Worm (Caenorhabditis elegans) whole organism, L3 larva: ENCODE measurements around the gene bec-1.

ENCODE experiments used
- R02D3.7 ChIP-seq: fragments of 150-350 bp; optimal IDR thresholded peaks from 2 replicates; lab custom pipeline; 2014; ENCODE audit warnings: missing biosample characterization, missing genetic modification characterization
- aly-2 ChIP-seq: fragments of 150-350 bp; optimal IDR thresholded peaks from 2 replicates; lab custom pipeline; 2014; ENCODE audit warnings: missing biosample characterization, missing genetic modification characterization
- ama-1 ChIP-seq: fragments of 150-350 bp; optimal IDR thresholded peaks from 2 replicates; lab custom pipeline; 2018
- ceh-16 ChIP-seq: sonication (generic microtip); optimal IDR thresholded peaks from 2 replicates; lab custom pipeline; 2017; ENCODE audit warnings: missing biosample characterization, missing genetic modification characterization
- ceh-28 ChIP-seq: fragments of 150-350 bp; optimal IDR thresholded peaks from 2 replicates; lab custom pipeline; 2014; ENCODE audit warnings: missing biosample characterization, missing genetic modification reagents, missing genetic modification characterization
- ceh-82 ChIP-seq: fragments of 150-350 bp; optimal IDR thresholded peaks from 2 replicates; lab custom pipeline; 2014; ENCODE audit warnings: missing biosample characterization, missing genetic modification characterization
- ceh-9 ChIP-seq: sonication (generic microtip); optimal IDR thresholded peaks from 2 replicates; lab custom pipeline; 2018; ENCODE audit warnings: missing biosample characterization, missing genetic modification characterization
- daf-12 ChIP-seq: fragments of 150-350 bp; optimal IDR thresholded peaks from 2 replicates; lab custom pipeline; 2014; ENCODE audit warnings: missing biosample characterization, missing genetic modification reagents, missing genetic modification characterization
- egl-27 ChIP-seq: sonication (generic microtip); optimal IDR thresholded peaks from 4 replicates; lab custom pipeline; 2017; ENCODE audit warnings: missing biosample characterization, missing genetic modification reagents, missing genetic modification characterization
- elt-1 ChIP-seq: fragments of 150-350 bp; optimal IDR thresholded peaks from 2 replicates; lab custom pipeline; 2014; ENCODE audit warnings: missing biosample characterization, missing genetic modification characterization
- elt-2 ChIP-seq: sonication (generic microtip); optimal IDR thresholded peaks from 2 replicates; lab custom pipeline; 2016; ENCODE audit warnings: missing genetic modification reagents, mild to moderate bottlenecking, missing genetic modification characterization, missing compliant biosample characterization
- eor-1 ChIP-seq, 2 experiments: fragments of 150-350 bp; optimal IDR thresholded peaks; 2 replicates each; lab custom pipeline; 2014 to 2018; ENCODE audit warnings: missing biosample characterization in 2 of 2, missing genetic modification characterization in 2 of 2
- fkh-10 ChIP-seq: sonication (generic microtip); optimal IDR thresholded peaks from 2 replicates; lab custom pipeline; 2017; ENCODE audit warnings: missing biosample characterization, missing genetic modification reagents, missing genetic modification characterization
- fkh-2 ChIP-seq: fragments of 150-350 bp; optimal IDR thresholded peaks from 2 replicates; lab custom pipeline; 2014; ENCODE audit warnings: missing biosample characterization, missing genetic modification reagents, missing genetic modification characterization
- fos-1 ChIP-seq: fragments of 150-350 bp; optimal IDR thresholded peaks from 2 replicates; lab custom pipeline; 2014; ENCODE audit warnings: missing biosample characterization, missing genetic modification characterization
- hmg-11 ChIP-seq: sonication (generic microtip); optimal IDR thresholded peaks from 2 replicates; lab custom pipeline; 2016; ENCODE audit warnings: missing genetic modification characterization, missing compliant biosample characterization
- jun-1 ChIP-seq: fragments of 150-350 bp; optimal IDR thresholded peaks from 2 replicates; lab custom pipeline; 2014; ENCODE audit warnings: missing biosample characterization, missing genetic modification reagents, missing genetic modification characterization
- lin-15B ChIP-seq: fragments of 150-350 bp; optimal IDR thresholded peaks from 2 replicates; lab custom pipeline; 2014; ENCODE audit warnings: missing biosample characterization, missing genetic modification characterization
- lin-39 ChIP-seq: fragments of 150-350 bp; optimal IDR thresholded peaks from 2 replicates; lab custom pipeline; 2018; ENCODE audit warnings: missing biosample characterization, missing genetic modification reagents, missing genetic modification characterization
- lsy-12 ChIP-seq: sonication (generic microtip); optimal IDR thresholded peaks from 2 replicates; lab custom pipeline; 2016; ENCODE audit warnings: mild to moderate bottlenecking, missing genetic modification characterization, missing compliant biosample characterization
- nfya-1 ChIP-seq: sonication (generic microtip); optimal IDR thresholded peaks from 2 replicates; lab custom pipeline; 2017; ENCODE audit warnings: missing genetic modification characterization, mild to moderate bottlenecking, missing compliant biosample characterization, antibody characterized with exemption, moderate library complexity; ENCODE audit not compliant: insufficient read depth
- nhr-23 ChIP-seq: fragments of 150-350 bp; optimal IDR thresholded peaks from 2 replicates; lab custom pipeline; 2014; ENCODE audit warnings: missing biosample characterization, missing genetic modification reagents, missing genetic modification characterization
- nhr-237 ChIP-seq: fragments of 150-350 bp; optimal IDR thresholded peaks from 2 replicates; lab custom pipeline; 2014; ENCODE audit warnings: missing biosample characterization, missing genetic modification characterization
- nhr-25 ChIP-seq: sonication (generic microtip); optimal IDR thresholded peaks from 2 replicates; lab custom pipeline; 2017; ENCODE audit warnings: missing biosample characterization, missing genetic modification characterization
- nhr-28 ChIP-seq: fragments of 150-350 bp; optimal IDR thresholded peaks from 2 replicates; lab custom pipeline; 2014; ENCODE audit warnings: missing biosample characterization, missing genetic modification characterization
- nhr-43 ChIP-seq: sonication (generic microtip); optimal IDR thresholded peaks from 2 replicates; lab custom pipeline; 2016; ENCODE audit warnings: mild to moderate bottlenecking, missing genetic modification characterization, missing compliant biosample characterization; ENCODE audit not compliant: poor library complexity, severe bottlenecking
- nhr-67 ChIP-seq: fragments of 150-350 bp; optimal IDR thresholded peaks from 2 replicates; lab custom pipeline; 2014; ENCODE audit warnings: missing biosample characterization, missing genetic modification characterization
- nhr-76 ChIP-seq: fragments of 150-350 bp; sonication (generic microtip); optimal IDR thresholded peaks from 5 replicates; lab custom pipeline; 2014; ENCODE audit warnings: missing biosample characterization, missing genetic modification characterization
- nhr-77 ChIP-seq: fragments of 150-350 bp; optimal IDR thresholded peaks from 2 replicates; lab custom pipeline; 2014; ENCODE audit warnings: missing biosample characterization, missing genetic modification characterization
- pha-4 ChIP-seq: fragments of 150-350 bp; optimal IDR thresholded peaks from 2 replicates; lab custom pipeline; 2014; ENCODE audit warnings: missing biosample characterization, missing genetic modification reagents, missing genetic modification characterization
- sea-2 ChIP-seq: fragments of 150-350 bp; sonication (generic microtip); optimal IDR thresholded peaks from 4 replicates; lab custom pipeline; 2014; ENCODE audit warnings: missing biosample characterization, missing genetic modification reagents, missing genetic modification characterization
- skn-1 ChIP-seq: fragments of 150-350 bp; optimal IDR thresholded peaks from 2 replicates; lab custom pipeline; 2014; ENCODE audit warnings: missing biosample characterization, missing genetic modification characterization
- snpc-4 ChIP-seq: fragments of 150-350 bp; optimal IDR thresholded peaks from 2 replicates; lab custom pipeline; 2014; ENCODE audit warnings: missing biosample characterization, missing genetic modification characterization
- tbx-2 ChIP-seq: sonication (generic microtip); optimal IDR thresholded peaks from 2 replicates; lab custom pipeline; 2016; ENCODE audit warnings: mild to moderate bottlenecking, missing genetic modification characterization, missing compliant biosample characterization
- unc-62 ChIP-seq: fragments of 150-350 bp; sonication (generic microtip); optimal IDR thresholded peaks from 4 replicates; lab custom pipeline; 2014; ENCODE audit warnings: missing biosample characterization, missing genetic modification reagents, missing genetic modification characterization

The bec-1 gene

ce11 chrIV:5630156-5630555 is 34.1 kb downstream of the bec-1 start, which contains the start of gene srd-12:
Gene srd-12 (minus strand): TSS chrIV:5630256.
- no peak for TF ChIP-seq nfya-1 (tag; lab: Kevin White, UChicago)
- TF ChIP-seq ceh-82 (tag; lab: Kevin White, UChicago): no peak
- no peak for TF ChIP-seq pha-4
- TF ChIP-seq tbx-2 (tag; lab: Kevin White, UChicago): no peak
- no peak for TF ChIP-seq lin-15B (tag; lab: Kevin White, UChicago)
- TF ChIP-seq egl-27: no peak
- no peak for TF ChIP-seq sea-2
- no peak for TF ChIP-seq nhr-43 (tag; lab: Kevin White, UChicago)
- TF ChIP-seq lin-39: no peak
- no peak for TF ChIP-seq nhr-28
- no peak for TF ChIP-seq ama-1 (lab: Kevin White, UChicago)
- no peak for TF ChIP-seq fkh-10 (GFP tag; lab: Kevin White, UChicago)
- TF ChIP-seq snpc-4 (tag; lab: Kevin White, UChicago): no peak
- TF ChIP-seq nhr-237 (tag; lab: Kevin White, UChicago): no peak
- TF ChIP-seq lsy-12 (tag; lab: Kevin White, UChicago): no peak
- no peak for TF ChIP-seq daf-12 (tag; lab: Kevin White, UChicago)
- TF ChIP-seq nhr-23 (tag; lab: Kevin White, UChicago): no peak
- TF ChIP-seq nhr-76: no peak
- TF ChIP-seq ceh-9 (tag; lab: Kevin White, UChicago): no peak

- TF ChIP-seq jun-1 (tag; lab: Kevin White, UChicago) (no peak), lsy-12 (tag; lab: Kevin White, UChicago) (no peak), nhr-237 (tag; lab: Kevin White, UChicago) (no peak), R02D3.7 (tag; lab: Kevin White, UChicago) (no peak), pha-4 (no peak), aly-2 (tag; lab: Kevin White, UChicago) (no peak), eor-1 (tag; optimal IDR thresholded peaks at IDR 0.05; lab: Kevin White, UChicago) (no peak), ceh-28 (no peak), nhr-25 (tag; lab: Kevin White, UChicago) (no peak), snpc-4 (tag; lab: Kevin White, UChicago) (no peak), nhr-43 (tag; lab: Kevin White, UChicago) (no peak), elt-1 (no peak), fkh-2 (tag; lab: Kevin White, UChicago) (no peak), ceh-9 (tag; lab: Kevin White, UChicago) (no peak), lin-39 (no peak), elt-2 (no peak), nfya-1 (tag; lab: Kevin White, UChicago) (no peak), egl-27 (no peak), nhr-77 (tag; lab: Kevin White, UChicago) (no peak), hmg-11 (tag; lab: Kevin White, UChicago) (no peak)
Measured at ce11 chrIV:5627056-5627455, 37.2 kb downstream of the bec-1 start, which contains the start of gene srsx-14. Gene srsx-14 (minus strand): TSS chrIV:5627156.

- no peak for TF ChIP-seq nhr-23 (tag; lab: Kevin White, UChicago)
- no peak for TF ChIP-seq unc-62
- TF ChIP-seq nhr-237 (tag; lab: Kevin White, UChicago): no peak
- TF ChIP-seq fos-1 (tag; lab: Kevin White, UChicago): no peak
- TF ChIP-seq lsy-12 (tag; lab: Kevin White, UChicago): no peak
- TF ChIP-seq sea-2: no peak
- no peak for TF ChIP-seq elt-2
- no peak for TF ChIP-seq ceh-16 (tag; lab: Kevin White, UChicago)
- TF ChIP-seq skn-1 (tag; lab: Kevin White, UChicago): no peak
- no peak for TF ChIP-seq aly-2 (tag; lab: Kevin White, UChicago)
- TF ChIP-seq daf-12 (tag; lab: Kevin White, UChicago): no peak
Measured at ce11 chrIV:5623718-5624117, 40.5 kb downstream of the bec-1 start, which contains the start of gene srsx-15. Gene srsx-15 (minus strand): TSS chrIV:5623818.

ce11 chrIV:5619643-5620042 is 44.6 kb downstream of the bec-1 start, which contains the start of gene srsx-16:
Gene srsx-16 (minus strand): TSS chrIV:5619743.
- TF ChIP-seq nfya-1 (tag; lab: Kevin White, UChicago) (no peak), ceh-28 (no peak), aly-2 (tag; lab: Kevin White, UChicago) (no peak), nhr-67 (tag; lab: Kevin White, UChicago) (no peak), lin-39 (no peak), fkh-2 (tag; lab: Kevin White, UChicago) (no peak), fkh-10 (GFP tag; lab: Kevin White, UChicago) (no peak)
